Fruit fly (Drosophila melanogaster) whole organism, adult: ENCODE measurements around the gene Vps33B.
A peak's percentile ranks its signal among the peaks of the same experiment; 100 is the strongest.

Source experiments
- CG11617 ChIP-seq: fragments of 200-800 bp; sonication (Bioruptor generic); optimal IDR thresholded peaks from 2 replicates; lab custom pipeline; 2017; ENCODE audit warnings: mild to moderate bottlenecking, missing biosample characterization, missing genetic modification reagents, missing genetic modification characterization
- CG12768 ChIP-seq: fragments of 200-800 bp; sonication (Bioruptor generic); optimal IDR thresholded peaks from 2 replicates; lab custom pipeline; 2017; ENCODE audit warnings: missing biosample characterization, missing genetic modification characterization, mild to moderate bottlenecking, moderate library complexity, missing genetic modification reagents
- CG14711 ChIP-seq: fragments of 200-800 bp; sonication (Bioruptor generic); optimal IDR thresholded peaks from 2 replicates; lab custom pipeline; 2018; ENCODE audit warnings: missing biosample characterization, mild to moderate bottlenecking, missing genetic modification characterization, moderate library complexity
- CG1620 ChIP-seq: fragments of 200-800 bp; sonication (Bioruptor generic); optimal IDR thresholded peaks from 2 replicates; lab custom pipeline; 2016; ENCODE audit warnings: missing biosample characterization, missing genetic modification characterization
- CG5204 ChIP-seq: fragments of 200-800 bp; sonication (Bioruptor generic); optimal IDR thresholded peaks from 2 replicates; lab custom pipeline; 2016; ENCODE audit warnings: missing biosample characterization, missing genetic modification characterization
- CG7045 ChIP-seq: fragments of 200-800 bp; sonication (Bioruptor generic); optimal IDR thresholded peaks from 2 replicates; lab custom pipeline; 2017; ENCODE audit warnings: missing biosample characterization, mild to moderate bottlenecking, missing genetic modification characterization
- CG7101 ChIP-seq: fragments of 200-800 bp; sonication (Bioruptor generic); optimal IDR thresholded peaks from 2 replicates; lab custom pipeline; 2018; ENCODE audit warnings: missing biosample characterization, mild to moderate bottlenecking, missing genetic modification characterization, moderate library complexity
- Clk ChIP-seq: fragments of 200-800 bp; sonication (Bioruptor generic); optimal IDR thresholded peaks from 2 replicates; lab custom pipeline; 2017; ENCODE audit warnings: missing biosample characterization, missing genetic modification characterization
- Crg-1 ChIP-seq: fragments of 200-800 bp; sonication (Bioruptor generic); optimal IDR thresholded peaks from 2 replicates; lab custom pipeline; 2016; ENCODE audit warnings: missing biosample characterization, missing genetic modification characterization
- Hr96 ChIP-seq: fragments of 200-800 bp; sonication (Bioruptor generic); optimal IDR thresholded peaks from 2 replicates; lab custom pipeline; 2016; ENCODE audit warnings: missing biosample characterization, missing genetic modification characterization
- Mnt ChIP-seq: fragments of 200-800 bp; sonication (Bioruptor generic); optimal IDR thresholded peaks from 2 replicates; lab custom pipeline; 2016; ENCODE audit warnings: missing biosample characterization, mild to moderate bottlenecking, missing genetic modification characterization
- bab1 ChIP-seq: fragments of 200-800 bp; sonication (Bioruptor generic); optimal IDR thresholded peaks from 3 replicates; lab custom pipeline; 2019; ENCODE audit warnings: missing biosample characterization, mild to moderate bottlenecking, missing genetic modification characterization, moderate library complexity
- cic ChIP-seq: fragments of 200-800 bp; sonication (Bioruptor generic); optimal IDR thresholded peaks from 2 replicates; lab custom pipeline; 2017; ENCODE audit warnings: missing biosample characterization, mild to moderate bottlenecking, missing genetic modification characterization, moderate library complexity
- cnc ChIP-seq, 2 experiments: fragments of >200 bp; optimal IDR thresholded peaks; 2 replicates each; lab custom pipeline; 2017
- kay ChIP-seq: fragments of 200-800 bp; sonication (Bioruptor generic); peaks from one replicate; lab custom pipeline; 2016; ENCODE audit warnings: missing biosample characterization, missing genetic modification characterization, borderline replicate concordance
- ovo ChIP-seq: fragments of 200-800 bp; sonication (Bioruptor generic); optimal IDR thresholded peaks from 2 replicates; lab custom pipeline; 2016; ENCODE audit warnings: missing biosample characterization, missing genetic modification characterization
- pad ChIP-seq: fragments of 200-800 bp; sonication (Bioruptor generic); optimal IDR thresholded peaks from 3 replicates; lab custom pipeline; 2017; ENCODE audit warnings: missing biosample characterization, missing genetic modification characterization, mild to moderate bottlenecking, moderate library complexity, missing genetic modification reagents
- tj ChIP-seq: fragments of 200-800 bp; sonication (Bioruptor generic); optimal IDR thresholded peaks from 3 replicates; lab custom pipeline; 2017; ENCODE audit warnings: missing biosample characterization, mild to moderate bottlenecking, missing genetic modification characterization, moderate library complexity
- toe ChIP-seq: fragments of 200-800 bp; sonication (Bioruptor generic); optimal IDR thresholded peaks from 2 replicates; lab custom pipeline; 2016; ENCODE audit warnings: missing biosample characterization, missing genetic modification characterization

Gene Vps33B

dm6 chr3R:25445546-25446400 lies 27.5 kb upstream of the Vps33B start:
- TF ChIP-seq CG14711 (tag; lab: Kevin White, UChicago) (no peak), CG1620 (GFP tag; lab: Kevin White, UChicago) (no peak), Mnt (GFP tag; lab: Kevin White, UChicago) (no peak), cnc (optimal IDR thresholded peaks at IDR 0.05; lab: Kevin White, UChicago) (no peak), kay (peak; percentile 12)

dm6 chr3R:25446482-25447300 lies 26.6 kb upstream of the Vps33B start:
- TF ChIP-seq cic (GFP tag; lab: Kevin White, UChicago) (no peak), kay (peak; percentile 66)

- no peak for TF ChIP-seq CG1620 (GFP tag; lab: Kevin White, UChicago)
These were observed 25.8 kb upstream of the Vps33B start for dm6 chr3R:25447451-25447850.

dm6 chr3R:25448318-25448717 lies 25.0 kb upstream of the Vps33B start:
- TF ChIP-seq bab1 (GFP tag; lab: Kevin White, UChicago) (peak; percentile 13), kay (peak; percentile 54), tj (GFP tag; lab: Kevin White, UChicago) (peak; percentile 87), Hr96 (no peak), CG7101 (peak; percentile 15), pad (GFP tag; lab: Kevin White, UChicago) (no peak), Mnt (GFP tag; lab: Kevin White, UChicago) (no peak), CG1620 (GFP tag; lab: Kevin White, UChicago) (no peak), CG14711 (tag; lab: Kevin White, UChicago) (no peak)

dm6 chr3R:25448737-25449136 lies 24.6 kb upstream of the Vps33B start:
- TF ChIP-seq CG7045 (GFP tag; lab: Kevin White, UChicago) (no peak), cic (GFP tag; lab: Kevin White, UChicago) (no peak), CG12768 (GFP tag; lab: Kevin White, UChicago) (no peak), CG11617 (GFP tag; lab: Kevin White, UChicago) (no peak), toe (GFP tag; lab: Kevin White, UChicago) (no peak)

dm6 chr3R:25451832-25452231 lies 21.5 kb upstream of the Vps33B start:
- no peak for TF ChIP-seq Crg-1 (GFP tag; lab: Kevin White, UChicago)
- no peak for TF ChIP-seq cic (GFP tag; lab: Kevin White, UChicago)
- TF ChIP-seq CG1620 (GFP tag; lab: Kevin White, UChicago), result no peak
- no peak for TF ChIP-seq CG5204 (GFP tag; lab: Kevin White, UChicago)
- TF ChIP-seq ovo (GFP tag; lab: Kevin White, UChicago), result no peak
- TF ChIP-seq kay, result no peak
- TF ChIP-seq Clk (GFP tag; lab: Kevin White, UChicago), result no peak
- TF ChIP-seq CG7045 (GFP tag; lab: Kevin White, UChicago), result no peak
- TF ChIP-seq toe (GFP tag; lab: Kevin White, UChicago), result no peak
- TF ChIP-seq CG12768 (GFP tag; lab: Kevin White, UChicago), result no peak
- no peak for TF ChIP-seq tj (GFP tag; lab: Kevin White, UChicago)

dm6 chr3R:25453150-25453680 lies 20.1 kb upstream of the Vps33B start:
- TF ChIP-seq cic (GFP tag; lab: Kevin White, UChicago) (peak; percentile 24), CG11617 (GFP tag; lab: Kevin White, UChicago) (peak; percentile 29), CG7045 (GFP tag; lab: Kevin White, UChicago) (peak; percentile 2), toe (GFP tag; lab: Kevin White, UChicago) (no peak), CG1620 (GFP tag; lab: Kevin White, UChicago) (no peak), CG7101 (peak; percentile 19), kay (peak; percentile 85), Clk (GFP tag; lab: Kevin White, UChicago) (peak; percentile 6), CG12768 (GFP tag; lab: Kevin White, UChicago) (peak; percentile 4)
